Fruit fly (Drosophila melanogaster): ENCODE data around the gene CG43750.

The CG43750 gene

dm6 chr2L:2390589-2390988, at the start of gene CG43750:
Gene CG43750, minus strand, starts transcription at chr2L:2390689.
- TF ChIP-seq Snoo (tag; optimal IDR thresholded peaks at IDR 0.05), result no peak
- no peak for TF ChIP-seq Ets98B (GFP tag; IDR thresholded peaks at IDR 0.05)

- TF ChIP-seq CG4496 (GFP tag; IDR thresholded peaks at IDR 0.05), result no peak
- peak; percentile 41 for TF ChIP-seq CG14655 (GFP tag; optimal IDR thresholded peaks at IDR 0.05)
- peak; percentile 31 for TF ChIP-seq CG8301 (tag; optimal IDR thresholded peaks at IDR 0.05)
- peak; percentile 9 for TF ChIP-seq CG8159 (tag; optimal IDR thresholded peaks at IDR 0.05)
- TF ChIP-seq CG32121 (GFP tag; IDR thresholded peaks at IDR 0.05), result no peak
- no peak for TF ChIP-seq rn (GFP tag; IDR thresholded peaks at IDR 0.05)
- peak; percentile 14 for TF ChIP-seq CG17806 (tag; optimal IDR thresholded peaks at IDR 0.05)
- no peak for TF ChIP-seq Pif1A (GFP tag; optimal IDR thresholded peaks at IDR 0.05)
- TF ChIP-seq fd96Ca (GFP tag; IDR thresholded peaks at IDR 0.05), result no peak
- TF ChIP-seq Ets98B (GFP tag; IDR thresholded peaks at IDR 0.05), result no peak
- no peak for TF ChIP-seq D1 (tag; optimal IDR thresholded peaks at IDR 0.05)
- TF ChIP-seq CG12605 (GFP tag; IDR thresholded peaks at IDR 0.05), result no peak
- TF ChIP-seq EcR (GFP tag; optimal IDR thresholded peaks at IDR 0.05), result no peak
- no peak for TF ChIP-seq CG34367 (tag; optimal IDR thresholded peaks at IDR 0.05)
- no peak for TF ChIP-seq CG10348 (GFP tag; IDR thresholded peaks at IDR 0.05)
- TF ChIP-seq Pif1B (GFP tag; optimal IDR thresholded peaks at IDR 0.05), result no peak
- no peak for TF ChIP-seq CG15710 (tag; optimal IDR thresholded peaks at IDR 0.05)
- no peak for TF ChIP-seq CG13204 (GFP tag; optimal IDR thresholded peaks at IDR 0.05)
- TF ChIP-seq CG9948 (tag; optimal IDR thresholded peaks at IDR 0.05), result no peak
- TF ChIP-seq Snoo (tag; optimal IDR thresholded peaks at IDR 0.05), result no peak
- TF ChIP-seq gl (tag; optimal IDR thresholded peaks at IDR 0.05), result no peak
Observed at dm6 chr2L:2438640-2439276, 48.3 kb upstream of the CG43750 start.

dm6 chr2L:2436258-2436657, 45.8 kb upstream of the CG43750 start:
- TF ChIP-seq Ets98B (GFP tag; IDR thresholded peaks at IDR 0.05) (no peak), CG17806 (tag; optimal IDR thresholded peaks at IDR 0.05) (peak; percentile 40), rn (GFP tag; IDR thresholded peaks at IDR 0.05) (no peak), CG15710 (tag; optimal IDR thresholded peaks at IDR 0.05) (peak; percentile 61), CG32121 (GFP tag; IDR thresholded peaks at IDR 0.05) (no peak), fd96Ca (GFP tag; IDR thresholded peaks at IDR 0.05) (no peak), CG14655 (GFP tag; optimal IDR thresholded peaks at IDR 0.05) (no peak), EcR (GFP tag; optimal IDR thresholded peaks at IDR 0.05) (no peak), CG9948 (tag; optimal IDR thresholded peaks at IDR 0.05) (peak; percentile 36), Pif1B (GFP tag; optimal IDR thresholded peaks at IDR 0.05) (no peak), CG34367 (tag; optimal IDR thresholded peaks at IDR 0.05) (peak; percentile 40), CG8159 (tag; optimal IDR thresholded peaks at IDR 0.05) (peak; percentile 62)

- TF ChIP-seq Ets98B (GFP tag; IDR thresholded peaks at IDR 0.05), result peak; percentile 24; the same call in 1 of the 2 replicates
- TF ChIP-seq CG10348 (GFP tag; IDR thresholded peaks at IDR 0.05), result no peak
- peak; percentile 35 for TF ChIP-seq CG14655 (GFP tag; optimal IDR thresholded peaks at IDR 0.05)
- TF ChIP-seq EcR (GFP tag; optimal IDR thresholded peaks at IDR 0.05), result no peak
- no peak for TF ChIP-seq CG9948 (tag; optimal IDR thresholded peaks at IDR 0.05)
- TF ChIP-seq CG13204 (GFP tag; optimal IDR thresholded peaks at IDR 0.05), result no peak
- TF ChIP-seq Snoo (tag; optimal IDR thresholded peaks at IDR 0.05), result no peak
- no peak for TF ChIP-seq CG4496 (GFP tag; IDR thresholded peaks at IDR 0.05)
- peak; percentile 39; the same call in 2 of the 3 replicates for TF ChIP-seq fd96Ca (GFP tag; IDR thresholded peaks at IDR 0.05)
- TF ChIP-seq CG8301 (tag; optimal IDR thresholded peaks at IDR 0.05), result peak; percentile 27
- no peak for TF ChIP-seq CG15710 (tag; optimal IDR thresholded peaks at IDR 0.05)
- TF ChIP-seq CG8159 (tag; optimal IDR thresholded peaks at IDR 0.05), result no peak
- no peak for TF ChIP-seq CG12605 (GFP tag; IDR thresholded peaks at IDR 0.05)
- peak; percentile 18 for TF ChIP-seq Pif1A (GFP tag; optimal IDR thresholded peaks at IDR 0.05)
- TF ChIP-seq gl (tag; optimal IDR thresholded peaks at IDR 0.05), result no peak
- TF ChIP-seq CG34367 (tag; optimal IDR thresholded peaks at IDR 0.05), result peak; percentile 3
- TF ChIP-seq CG17806 (tag; optimal IDR thresholded peaks at IDR 0.05), result no peak
- TF ChIP-seq CG32121 (GFP tag; IDR thresholded peaks at IDR 0.05), result 0 out of 2 replicates have a peak, but pooled peaks have one; percentile 15
- TF ChIP-seq Pif1B (GFP tag; optimal IDR thresholded peaks at IDR 0.05), result no peak
- no peak for TF ChIP-seq rn (GFP tag; IDR thresholded peaks at IDR 0.05)
- TF ChIP-seq D1 (tag; optimal IDR thresholded peaks at IDR 0.05), result no peak
Observed at dm6 chr2L:2434222-2434621, 43.7 kb upstream of the CG43750 start.

dm6 chr2L:2433494-2434054, 43.1 kb upstream of the CG43750 start:
- TF ChIP-seq Ets98B (GFP tag; IDR thresholded peaks at IDR 0.05) (peak; percentile 98), CG10348 (GFP tag; IDR thresholded peaks at IDR 0.05) (peak; percentile 93), CG8159 (tag; optimal IDR thresholded peaks at IDR 0.05) (peak; percentile 99), CG4496 (GFP tag; IDR thresholded peaks at IDR 0.05) (peak; percentile 99), CG17806 (tag; optimal IDR thresholded peaks at IDR 0.05) (peak; percentile 99), CG14655 (GFP tag; optimal IDR thresholded peaks at IDR 0.05) (peak; percentile 98), D1 (tag; optimal IDR thresholded peaks at IDR 0.05) (peak; percentile 97), Pif1B (GFP tag; optimal IDR thresholded peaks at IDR 0.05) (peak; percentile 97), EcR (GFP tag; optimal IDR thresholded peaks at IDR 0.05) (peak; percentile 69), CG15710 (tag; optimal IDR thresholded peaks at IDR 0.05) (peak; percentile 99), CG12605 (GFP tag; IDR thresholded peaks at IDR 0.05) (peak; percentile 97), CG34367 (tag; optimal IDR thresholded peaks at IDR 0.05) (peak; percentile 99), CG13204 (GFP tag; optimal IDR thresholded peaks at IDR 0.05) (peak; percentile 98), gl (tag; optimal IDR thresholded peaks at IDR 0.05) (peak; percentile 98), Pif1A (GFP tag; optimal IDR thresholded peaks at IDR 0.05) (peak; percentile 99), fd96Ca (GFP tag; IDR thresholded peaks at IDR 0.05) (peak; percentile 98), rn (GFP tag; IDR thresholded peaks at IDR 0.05) (peak; percentile 96), CG8301 (tag; optimal IDR thresholded peaks at IDR 0.05) (peak; percentile 98), CG9948 (tag; optimal IDR thresholded peaks at IDR 0.05) (peak; percentile 99), CG32121 (GFP tag; IDR thresholded peaks at IDR 0.05) (peak; percentile 97), Snoo (tag; optimal IDR thresholded peaks at IDR 0.05) (peak; percentile 90)
